Worm (Caenorhabditis elegans) whole organism, mixed stage, embryonic: ENCODE data around the gene sre-13.

ENCODE experiments used
- M03D4.4 ChIP-seq: sonication (generic microtip); optimal IDR thresholded peaks from 2 replicates; lab custom pipeline; 2017; ENCODE audit warnings: mild to moderate bottlenecking, missing genetic modification characterization, missing compliant biosample characterization
- ceh-43 ChIP-seq: fragments of 200-800 bp; sonication (Bioruptor generic); optimal IDR thresholded peaks from 2 replicates; lab custom pipeline; 2018; ENCODE audit warnings: mild to moderate bottlenecking, missing genetic modification characterization, moderate library complexity, missing compliant biosample characterization
- ceh-83 ChIP-seq: fragments of 200-800 bp; sonication (Bioruptor generic); optimal IDR thresholded peaks from 2 replicates; lab custom pipeline; 2018; ENCODE audit warnings: mild to moderate bottlenecking, missing genetic modification characterization, missing compliant biosample characterization
- ces-1 ChIP-seq: fragments of 150-350 bp; optimal IDR thresholded peaks from 2 replicates; lab custom pipeline; 2014; ENCODE audit warnings: missing biosample characterization, missing genetic modification reagents, missing genetic modification characterization
- drap-1 ChIP-seq: fragments of 200-800 bp; sonication (Bioruptor generic); optimal IDR thresholded peaks from 3 replicates; lab custom pipeline; 2018; ENCODE audit warnings: mild to moderate bottlenecking, missing genetic modification characterization, missing compliant biosample characterization
- elt-1 ChIP-seq: sonication (generic microtip); optimal IDR thresholded peaks from 2 replicates; lab custom pipeline; 2017; ENCODE audit warnings: missing genetic modification characterization, mild to moderate bottlenecking, missing compliant biosample characterization, antibody characterized with exemption, moderate library complexity, borderline replicate concordance; ENCODE audit not compliant: insufficient read depth
- flh-1 ChIP-seq: fragments of 200-800 bp; sonication (Bioruptor generic); optimal IDR thresholded peaks from 2 replicates; lab custom pipeline; 2018; ENCODE audit warnings: mild to moderate bottlenecking, missing genetic modification characterization, moderate library complexity, missing compliant biosample characterization
- ham-2 ChIP-seq: fragments of 200-800 bp; sonication (Bioruptor generic); optimal IDR thresholded peaks from 2 replicates; lab custom pipeline; 2018; ENCODE audit warnings: mild to moderate bottlenecking, missing genetic modification characterization, missing compliant biosample characterization
- lin-13 ChIP-seq: fragments of 150-350 bp; optimal IDR thresholded peaks from 2 replicates; lab custom pipeline; 2014; ENCODE audit warnings: missing biosample characterization, missing genetic modification characterization
- lin-32 ChIP-seq: fragments of 200-800 bp; sonication (Bioruptor generic); optimal IDR thresholded peaks from 2 replicates; lab custom pipeline; 2018; ENCODE audit warnings: mild to moderate bottlenecking, missing genetic modification characterization, missing compliant biosample characterization
- lsy-2 ChIP-seq: fragments of 150-350 bp; optimal IDR thresholded peaks from 2 replicates; lab custom pipeline; 2014; ENCODE audit warnings: missing biosample characterization, missing genetic modification characterization
- mep-1 ChIP-seq: fragments of 150-350 bp; optimal IDR thresholded peaks from 2 replicates; lab custom pipeline; 2017; ENCODE audit warnings: missing biosample characterization, missing genetic modification reagents, missing genetic modification characterization, inconsistent platforms
- nhr-12 ChIP-seq: fragments of 150-350 bp; optimal IDR thresholded peaks from 2 replicates; lab custom pipeline; 2014; ENCODE audit warnings: missing biosample characterization, missing genetic modification characterization
- nhr-237 ChIP-seq: fragments of 150-350 bp; optimal IDR thresholded peaks from 2 replicates; lab custom pipeline; 2014; ENCODE audit warnings: missing biosample characterization, missing genetic modification characterization
- nhr-28 ChIP-seq: fragments of 150-350 bp; optimal IDR thresholded peaks from 2 replicates; lab custom pipeline; 2014; ENCODE audit warnings: missing biosample characterization, missing genetic modification characterization
- pha-4 ChIP-seq: fragments of 150-350 bp; optimal IDR thresholded peaks from 2 replicates; lab custom pipeline; 2018; ENCODE audit warnings: missing biosample characterization, missing genetic modification reagents, missing genetic modification characterization
- sem-2 ChIP-seq: fragments of 200-800 bp; sonication (Bioruptor generic); optimal IDR thresholded peaks from 2 replicates; lab custom pipeline; 2018; ENCODE audit warnings: mild to moderate bottlenecking, missing genetic modification characterization, missing compliant biosample characterization
- snpc-4 ChIP-seq: fragments of 150-350 bp; optimal IDR thresholded peaks from 2 replicates; lab custom pipeline; 2014; ENCODE audit warnings: missing biosample characterization, missing genetic modification characterization
- sptf-1 ChIP-seq: sonication (generic microtip); optimal IDR thresholded peaks from 2 replicates; lab custom pipeline; 2017; ENCODE audit warnings: mild to moderate bottlenecking, missing genetic modification characterization, moderate library complexity, missing compliant biosample characterization
- tbx-8 ChIP-seq: fragments of 200-800 bp; sonication (Bioruptor generic); optimal IDR thresholded peaks from 2 replicates; lab custom pipeline; 2018; ENCODE audit warnings: mild to moderate bottlenecking, missing genetic modification characterization, moderate library complexity, missing compliant biosample characterization
- unc-120 ChIP-seq: sonication (generic microtip); optimal IDR thresholded peaks from 2 replicates; lab custom pipeline; 2017; ENCODE audit warnings: missing genetic modification characterization, missing compliant biosample characterization; ENCODE audit not compliant: poor library complexity, severe bottlenecking
- unc-39 ChIP-seq: fragments of 150-350 bp; optimal IDR thresholded peaks from 2 replicates; lab custom pipeline; 2014; ENCODE audit warnings: missing biosample characterization, missing genetic modification characterization
- unc-62 ChIP-seq: fragments of 150-350 bp; optimal IDR thresholded peaks from 2 replicates; lab custom pipeline; 2014; ENCODE audit warnings: missing biosample characterization, missing genetic modification reagents, missing genetic modification characterization
- zip-8 ChIP-seq: fragments of 150-350 bp; optimal IDR thresholded peaks from 2 replicates; lab custom pipeline; 2014; ENCODE audit warnings: missing biosample characterization, missing genetic modification characterization
- ztf-11 ChIP-seq: fragments of 150-350 bp; optimal IDR thresholded peaks from 2 replicates; lab custom pipeline; 2014; ENCODE audit warnings: missing biosample characterization, missing genetic modification characterization

sre-13 gene

ce11 chrII:14636737-14637136 lies at the start of gene sre-13:
Gene sre-13, minus strand, starts transcription at chrII:14636837.
- TF ChIP-seq nhr-28 (tag; lab: Kevin White, UChicago) (no peak), unc-62 (GFP tag; lab: Kevin White, UChicago) (no peak), drap-1 (GFP tag; lab: Kevin White, UChicago) (no peak), elt-1 (tag; lab: Kevin White, UChicago) (no peak), lsy-2 (tag; lab: Kevin White, UChicago) (no peak), ham-2 (GFP tag; lab: Kevin White, UChicago) (no peak)

ce11 chrII:14684377-14684776 lies 47.7 kb upstream of the sre-13 start, which contains the start of gene unc-52:
Gene unc-52, minus strand, starts transcription at chrII:14684456.
- no peak for TF ChIP-seq lin-32
- TF ChIP-seq pha-4 (tag; lab: Kevin White, UChicago) = peak; percentile 90

- no peak for TF ChIP-seq nhr-237
- no peak for TF ChIP-seq ceh-83
- TF ChIP-seq mep-1 = no peak
- no peak for TF ChIP-seq tbx-8 (GFP tag; lab: Kevin White, UChicago)
- no peak for TF ChIP-seq flh-1 (GFP tag; lab: Kevin White, UChicago)
- TF ChIP-seq lsy-2 (tag; lab: Kevin White, UChicago) = no peak
- TF ChIP-seq ces-1 (GFP tag; lab: Kevin White, UChicago) = no peak
- TF ChIP-seq ham-2 (GFP tag; lab: Kevin White, UChicago) = no peak
- TF ChIP-seq unc-62 (GFP tag; lab: Kevin White, UChicago) = no peak
- no peak for TF ChIP-seq pha-4 (tag; lab: Kevin White, UChicago)
- no peak for TF ChIP-seq ceh-43 (GFP tag; lab: Kevin White, UChicago)
- no peak for TF ChIP-seq unc-120 (tag; lab: Kevin White, UChicago)
- no peak for TF ChIP-seq elt-1 (tag; lab: Kevin White, UChicago)
- no peak for TF ChIP-seq unc-39 (tag; lab: Kevin White, UChicago)
- TF ChIP-seq sptf-1 (tag; lab: Kevin White, UChicago) = no peak
- TF ChIP-seq zip-8 (tag; lab: Kevin White, UChicago) = no peak
These were observed 47.0 kb upstream of the sre-13 start for ce11 chrII:14683646-14684045.

ce11 chrII:14678157-14678556 lies 41.5 kb upstream of the sre-13 start, which contains the start of gene hhat-1:
Gene hhat-1, plus strand, starts transcription at chrII:14678457.
- peak; percentile 46 for TF ChIP-seq ham-2 (GFP tag; lab: Kevin White, UChicago)
- no peak for TF ChIP-seq lin-13 (tag; lab: Kevin White, UChicago)
- TF ChIP-seq drap-1 (GFP tag; lab: Kevin White, UChicago) = no peak
- TF ChIP-seq ces-1 (GFP tag; lab: Kevin White, UChicago) = peak; percentile 44
- no peak for TF ChIP-seq snpc-4 (tag; lab: Kevin White, UChicago)
- no peak for TF ChIP-seq nhr-237
- no peak for TF ChIP-seq nhr-12 (tag; lab: Kevin White, UChicago)
- TF ChIP-seq lsy-2 (tag; lab: Kevin White, UChicago) = no peak
- TF ChIP-seq sem-2 (GFP tag; lab: Kevin White, UChicago) = no peak
- no peak for TF ChIP-seq unc-120 (tag; lab: Kevin White, UChicago)

ce11 chrII:14673636-14674035 lies 37.0 kb upstream of the sre-13 start:
- TF ChIP-seq ham-2 (GFP tag; lab: Kevin White, UChicago) = peak; percentile 26
- no peak for TF ChIP-seq M03D4.4 (tag; lab: Kevin White, UChicago)
- no peak for TF ChIP-seq sem-2 (GFP tag; lab: Kevin White, UChicago)
- TF ChIP-seq ces-1 (GFP tag; lab: Kevin White, UChicago) = no peak
- no peak for TF ChIP-seq nhr-12 (tag; lab: Kevin White, UChicago)
- TF ChIP-seq unc-120 (tag; lab: Kevin White, UChicago) = no peak

- no peak for TF ChIP-seq ceh-83
- no peak for TF ChIP-seq nhr-237
- no peak for TF ChIP-seq snpc-4 (tag; lab: Kevin White, UChicago)
These were observed 35.5 kb upstream of the sre-13 start for ce11 chrII:14672095-14672494.

ce11 chrII:14670175-14670574 lies 33.5 kb upstream of the sre-13 start:
- TF ChIP-seq ceh-43 (GFP tag; lab: Kevin White, UChicago) (no peak), sem-2 (GFP tag; lab: Kevin White, UChicago) (no peak), ztf-11 (tag; lab: Kevin White, UChicago) (no peak), ces-1 (GFP tag; lab: Kevin White, UChicago) (no peak), ceh-83 (no peak)
